Fruit fly (Drosophila melanogaster) whole organism, embryonic: Measurements from ENCODE around the gene Alg2.
A peak's percentile ranks its signal among the peaks of the same experiment; 100 is the strongest.

ENCODE experiments used
- Bgb ChIP-seq: fragments of 200-800 bp; sonication (Bioruptor generic); IDR thresholded peaks from 2 replicates; pipeline ENCODE4 v1.3.6; 2022; ENCODE audit warnings: missing biosample characterization, missing genetic modification characterization; ENCODE audit not compliant: partially characterized antibody
- CG12219 ChIP-seq: fragments of 200-800 bp; sonication (Bioruptor generic); optimal IDR thresholded peaks from 3 replicates; lab custom pipeline; 2018; ENCODE audit warnings: missing biosample characterization, mild to moderate bottlenecking, missing genetic modification characterization
- CG16815 ChIP-seq: fragments of 200-800 bp; sonication (Bioruptor generic); optimal IDR thresholded peaks from 3 replicates; lab custom pipeline; 2017; ENCODE audit warnings: missing biosample characterization, mild to moderate bottlenecking, missing genetic modification characterization
- CG1832 ChIP-seq: fragments of 200-800 bp; sonication (Bioruptor generic); optimal IDR thresholded peaks from 2 replicates; lab custom pipeline; 2017; ENCODE audit warnings: missing biosample characterization, mild to moderate bottlenecking, missing genetic modification characterization, inconsistent platforms
- CG3065 ChIP-seq: fragments of 200-800 bp; sonication (Bioruptor generic); optimal IDR thresholded peaks from 2 replicates; lab custom pipeline; 2016; ENCODE audit warnings: missing biosample characterization, missing genetic modification characterization
- Dbx ChIP-seq: fragments of 200-800 bp; sonication (Bioruptor generic); IDR thresholded peaks from 3 replicates; pipeline ENCODE4 v1.3.6; 2022; ENCODE audit warnings: missing biosample characterization, missing genetic modification characterization
- MESR4 ChIP-seq: fragments of 200-800 bp; sonication (Bioruptor generic); optimal IDR thresholded peaks from 2 replicates; lab custom pipeline; 2018; ENCODE audit warnings: missing biosample characterization, mild to moderate bottlenecking, missing genetic modification characterization, moderate library complexity
- hbn ChIP-seq: fragments of 200-800 bp; sonication (Bioruptor generic); IDR thresholded peaks from 2 replicates; pipeline ENCODE4 v1.3.6; 2022; ENCODE audit warnings: missing biosample characterization, missing genetic modification characterization; ENCODE audit not compliant: partially characterized antibody
- lmd ChIP-seq: fragments of 200-800 bp; sonication (Bioruptor generic); IDR thresholded peaks from 2 replicates; pipeline ENCODE4 v1.3.6; 2022; ENCODE audit warnings: missing biosample characterization, missing genetic modification characterization
- zf30C ChIP-seq: fragments of 200-800 bp; sonication (Bioruptor generic); optimal IDR thresholded peaks from 3 replicates; lab custom pipeline; 2018; ENCODE audit warnings: missing biosample characterization, mild to moderate bottlenecking, missing genetic modification characterization

dm6 chr3L:3106908-3107821, 36.4 kb upstream of the Alg2 start, which contains the start of gene Cht7:
- TF ChIP-seq CG3065 (GFP tag; lab: Kevin White, UChicago) (peak; percentile 48), CG12219 (peak; percentile 84), CG1832 (no peak), CG16815 (GFP tag; lab: Kevin White, UChicago) (peak; percentile 74), MESR4 (GFP tag; lab: Kevin White, UChicago) (no peak), Dbx (GFP tag; lab: Robert Waterston, UW) (peak; percentile 83), zf30C (GFP tag; lab: Kevin White, UChicago) (peak; percentile 79), Bgb (no peak), hbn (GFP tag; lab: Robert Waterston, UW) (no peak), lmd (peak; percentile 89)
